Worm (Caenorhabditis elegans): Measurements from ENCODE around the gene cup-14.
A peak's percentile ranks its signal among the peaks of the same experiment; 100 is the strongest.
"Not testable (repeated sequence)": the region's sequence is repeated elsewhere in the genome, so short reads cannot be mapped to it uniquely, and the experiment has no call there.

The cup-14 gene

DNA sequence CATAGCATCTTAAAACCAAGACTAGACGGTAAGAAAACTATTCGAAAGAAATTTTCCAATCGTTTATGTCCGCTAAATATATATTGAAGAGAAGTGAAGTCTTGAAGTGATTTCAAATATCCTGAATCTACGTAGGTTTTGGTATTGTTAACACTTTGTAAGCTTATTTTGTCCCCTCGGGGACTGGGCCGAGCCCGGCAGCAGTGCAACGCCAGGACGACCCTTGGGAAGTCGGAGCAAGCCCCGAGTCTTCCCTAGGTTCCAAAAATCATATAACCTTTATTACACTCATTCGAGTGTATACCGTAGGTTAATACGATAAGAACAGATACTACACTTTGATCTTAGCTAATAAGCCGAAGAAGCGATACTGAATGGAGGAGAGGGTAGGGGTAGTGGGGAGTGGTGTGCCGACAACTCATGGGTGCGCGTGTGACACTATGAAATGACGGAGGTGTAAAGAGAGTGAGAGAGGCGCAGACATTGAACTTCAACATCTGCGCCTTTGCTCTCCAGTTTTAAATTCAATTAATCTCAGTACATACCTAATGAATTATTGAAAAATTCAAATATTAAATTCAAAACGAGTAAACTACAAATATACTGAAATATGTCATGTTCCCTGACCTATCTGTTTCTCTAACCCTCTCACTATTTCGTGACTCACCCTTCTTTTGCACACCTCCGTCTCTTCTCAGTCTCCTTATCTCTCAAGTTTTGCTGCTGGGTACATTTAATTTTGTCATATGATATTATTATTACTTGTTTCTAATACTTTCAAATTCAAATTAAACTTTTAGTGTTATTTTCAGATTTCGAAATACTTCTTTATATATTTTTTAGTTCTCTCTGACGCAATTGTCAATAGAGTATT, 42.7 kb downstream of the cup-14 start (continued):
- TF ChIP-seq dve-1 (tag; optimal IDR thresholded peaks at IDR 0.05; ENCODE audit: insufficient read depth) (peak; percentile 63), rbr-2 (tag; optimal IDR thresholded peaks at IDR 0.05) (peak; percentile 39), lin-38 (GFP tag; IDR thresholded peaks at IDR 0.05) (peak; percentile 63), nhr-48 (tag; optimal IDR thresholded peaks at IDR 0.05) (peak; percentile 59), dmd-6 (GFP tag; IDR thresholded peaks at IDR 0.05) (peak; percentile 71), mep-1 (tag; optimal IDR thresholded peaks at IDR 0.05) (peak; percentile 62), nhr-42 (GFP tag; IDR thresholded peaks at IDR 0.05) (peak; percentile 91), pqm-1 (tag; optimal IDR thresholded peaks at IDR 0.05) (peak; percentile 8), hlh-11 (tag; optimal IDR thresholded peaks at IDR 0.05) (peak; percentile 71), ama-1 (optimal IDR thresholded peaks at IDR 0.05) (peak; percentile 83)

DNA sequence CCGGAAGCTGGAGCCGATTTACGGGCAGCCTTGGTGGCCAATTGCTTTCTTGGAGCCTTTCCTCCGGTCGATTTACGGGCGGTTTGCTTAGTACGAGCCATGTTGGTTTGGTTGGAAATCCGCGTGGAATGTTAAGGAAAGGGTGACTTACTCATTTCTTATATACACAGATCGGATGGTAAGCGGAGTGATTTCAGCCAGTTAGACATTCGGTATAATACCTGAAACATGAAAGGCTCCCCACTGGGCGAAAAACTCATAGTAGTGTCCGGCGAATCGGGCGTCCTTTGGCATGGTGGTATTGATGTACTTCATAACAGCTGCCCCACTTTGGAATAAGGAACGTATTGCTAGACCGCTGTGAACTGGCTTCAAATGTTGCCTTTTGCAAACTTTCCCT, 43.4 kb downstream of the cup-14 start, which contains the start of gene his-42:
Gene his-42 (minus strand): TSS at position 101 of the 400 bp plus-strand sequence.
- TF ChIP-seq mes-2 (tag; optimal IDR thresholded peaks at IDR 0.05; ENCODE audit: poor library complexity, severe bottlenecking): no peak
- peak in 1 of 2 experiments; percentile 27 for TF ChIP-seq unc-62 (GFP tag; optimal IDR thresholded peaks at IDR 0.05 in 1 of 2)
- TF ChIP-seq unc-62 (tag; optimal IDR thresholded peaks at IDR 0.05): no peak

DNA sequence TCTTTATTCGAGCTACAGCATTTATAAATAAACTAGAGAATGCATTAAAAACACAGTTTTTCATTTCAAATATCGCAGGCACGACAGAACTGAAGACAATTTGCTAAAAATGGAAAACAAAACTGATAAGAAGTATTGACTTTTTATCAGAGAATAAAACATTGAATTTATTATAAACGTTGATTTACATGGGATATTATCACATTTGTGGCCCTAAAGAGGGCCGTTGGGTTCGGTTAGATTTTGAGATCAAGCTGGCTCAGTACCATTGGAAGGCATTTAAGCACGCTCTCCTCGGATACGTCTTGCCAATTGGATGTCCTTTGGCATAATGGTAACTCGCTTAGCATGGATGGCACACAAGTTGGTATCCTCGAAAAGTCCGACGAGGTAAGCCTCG, 47.5 kb downstream of the cup-14 start:
- TF ChIP-seq nhr-77 (tag; optimal IDR thresholded peaks at IDR 0.05): peak; percentile 72
- TF ChIP-seq daf-16 (GFP tag; optimal IDR thresholded peaks at IDR 0.05): not testable (repeated sequence)
- TF ChIP-seq daf-16 (tag; optimal IDR thresholded peaks at IDR 0.05): peak; percentile 32

DNA sequence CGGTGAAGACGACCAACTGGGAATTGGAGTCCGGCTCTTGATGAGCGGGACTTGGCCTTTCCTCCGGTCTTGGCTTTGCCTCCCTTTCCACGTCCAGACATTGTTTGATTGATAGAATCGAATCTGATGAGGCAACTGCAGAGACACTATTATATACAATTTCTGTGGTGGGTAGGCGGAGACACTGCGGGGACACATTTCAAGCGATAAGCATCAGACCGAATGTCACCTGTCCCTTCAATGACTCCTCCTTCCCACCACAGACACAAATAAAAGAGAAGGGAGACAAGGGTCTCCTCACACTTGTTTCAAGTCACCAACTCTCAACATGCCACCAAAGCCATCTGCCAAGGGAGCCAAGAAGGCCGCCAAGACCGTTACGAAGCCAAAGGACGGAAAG, 54.0 kb downstream of the cup-14 start, which contains the start of gene his-16:
Gene his-16 (minus strand): TSS at position 101 of the 400 bp plus-strand sequence.
- not testable (repeated sequence) for TF ChIP-seq lin-39 (tag; optimal IDR thresholded peaks at IDR 0.05); hmg-1.1 (GFP tag; IDR thresholded peaks at IDR 0.05); Y5F2A.4 (GFP tag; optimal IDR thresholded peaks at IDR 0.05)

DNA sequence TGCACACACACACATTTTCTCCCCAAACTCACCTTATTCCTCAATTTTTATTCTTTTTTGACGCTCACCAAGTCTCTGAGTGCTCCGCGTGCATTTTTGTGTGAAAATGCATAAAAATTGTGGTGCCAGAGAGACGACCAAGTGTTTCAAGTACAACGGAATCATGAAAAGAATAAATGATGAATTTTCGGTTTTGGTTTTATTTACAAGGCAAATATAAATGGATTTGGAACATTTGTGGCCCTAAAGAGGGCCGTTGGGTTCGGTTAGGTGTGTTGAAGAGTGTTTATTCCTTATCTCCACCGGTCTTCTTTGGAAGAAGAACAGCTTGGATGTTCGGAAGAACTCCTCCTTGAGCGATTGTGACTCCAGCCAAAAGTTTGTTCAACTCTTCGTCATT, 54.6 kb downstream of the cup-14 start:
- TF ChIP-seq lin-38 (GFP tag; IDR thresholded peaks at IDR 0.05): peak; percentile 46
- TF ChIP-seq php-3 (GFP tag; IDR thresholded peaks at IDR 0.05): 0 out of 2 replicates have a peak, but pooled peaks have one; percentile 7
- TF ChIP-seq nhr-42 (GFP tag; IDR thresholded peaks at IDR 0.05): 0 out of 2 replicates have a peak, but pooled peaks have one; percentile 43
- 0 out of 2 replicates have a peak, but pooled peaks have one; percentile 41 for TF ChIP-seq arid-1 (GFP tag; conservative IDR thresholded peaks at IDR 0.05)
- TF ChIP-seq snpc-1.2 (GFP tag; IDR thresholded peaks at IDR 0.05): 0 out of 2 replicates have a peak, but pooled peaks have one; percentile 51
- peak; percentile 2 for TF ChIP-seq nhr-102 (tag; optimal IDR thresholded peaks at IDR 0.05)

DNA sequence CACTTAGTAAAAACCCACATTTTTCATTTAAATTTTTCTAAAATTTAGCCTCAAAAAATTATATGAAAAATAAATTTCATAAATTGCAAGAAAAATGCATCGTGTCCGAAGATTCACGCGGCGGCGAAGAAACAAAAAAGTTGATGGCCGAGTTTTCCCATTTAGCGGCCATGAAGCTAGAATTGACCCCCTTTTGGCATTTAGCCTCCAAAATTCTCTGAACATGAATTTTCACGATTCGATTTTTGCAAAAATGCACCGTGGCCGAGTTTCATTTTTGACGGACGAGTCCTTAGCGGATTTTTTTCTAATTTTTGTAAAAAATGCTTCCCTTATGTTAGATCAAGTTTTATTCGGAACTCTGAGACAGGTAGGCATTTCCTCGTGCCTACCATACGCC, 56.5 kb downstream of the cup-14 start:
- TF ChIP-seq nhr-102 (tag; optimal IDR thresholded peaks at IDR 0.05) (no peak), zip-11 (GFP tag; IDR thresholded peaks at IDR 0.05) (no peak), nhr-76 (tag; optimal IDR thresholded peaks at IDR 0.05) (no peak), daf-19 (GFP tag; conservative IDR thresholded peaks at IDR 0.05) (0 out of 2 replicates have a peak, but pooled peaks have one; percentile 56), nhr-42 (GFP tag; IDR thresholded peaks at IDR 0.05) (no peak), ceh-82 (tag; optimal IDR thresholded peaks at IDR 0.05) (no peak), zfp-2 (tag; optimal IDR thresholded peaks at IDR 0.05) (no peak), tra-1 (GFP tag; IDR thresholded peaks at IDR 0.05) (no peak), D1046.2 (GFP tag; IDR thresholded peaks at IDR 0.05) (no peak), ces-1 (GFP tag; optimal IDR thresholded peaks at IDR 0.05) (no peak), aha-1 (tag) (peak; percentile 86), ZK337.2 (GFP tag; IDR thresholded peaks at IDR 0.05) (no peak), madf-9 (GFP tag; conservative IDR thresholded peaks at IDR 0.05) (no peak), lir-3 (tag; optimal IDR thresholded peaks at IDR 0.05) (no peak), lin-1 (GFP tag; IDR thresholded peaks at IDR 0.05) (no peak), unc-62 (GFP tag; optimal IDR thresholded peaks at IDR 0.05 in 1 of 2) (peak in 1 of 2 experiments; percentile 87), unc-62 (tag; optimal IDR thresholded peaks at IDR 0.05) (no peak), unc-39 (tag; optimal IDR thresholded peaks at IDR 0.05) (no peak), mdt-29 (GFP tag; IDR thresholded peaks at IDR 0.05) (no peak), nhr-10 (tag; optimal IDR thresholded peaks at IDR 0.05) (no peak)

All from whole organism, L4 larva.